Fruit fly (Drosophila melanogaster): Measurements from ENCODE around the gene Gga.

- TF ChIP-seq h (GFP tag; optimal IDR thresholded peaks at IDR 0.05) = no peak
- no peak for TF ChIP-seq Mio (GFP tag; optimal IDR thresholded peaks at IDR 0.05)
- TF ChIP-seq psq (GFP tag; optimal IDR thresholded peaks at IDR 0.05) = no peak
- no peak for TF ChIP-seq brk (GFP tag; optimal IDR thresholded peaks at IDR 0.05)
- no peak for TF ChIP-seq usp (GFP tag; optimal IDR thresholded peaks at IDR 0.05)
- no peak for TF ChIP-seq OdsH (GFP tag; optimal IDR thresholded peaks at IDR 0.05)
Observed at dm6 chrX:9653242-9653641, 52.4 kb downstream of the Gga start.

Measured in whole organism, wandering third instar larva.